Worm (Caenorhabditis elegans): ENCODE data around the gene F35H12.5.

F35H12.5 gene

ce11 chrX:963171-963570 is 45.0 kb downstream of the F35H12.5 start, which contains the start of gene ncs-1:
ncs-1 (minus strand) TSS chrX:963271.
- TF ChIP-seq flh-1 (GFP tag; optimal IDR thresholded peaks at IDR 0.05), result no peak
- no peak for TF ChIP-seq tbx-8 (GFP tag; optimal IDR thresholded peaks at IDR 0.05)
- TF ChIP-seq mep-1 (tag; optimal IDR thresholded peaks at IDR 0.05), result no peak
